Worm (Caenorhabditis elegans) whole organism, L4 larva: ENCODE data around the gene ops-1.
A peak's percentile ranks its signal among the peaks of the same experiment; 100 is the strongest.

Experiments used
- D1046.2 ChIP-seq: fragments of 200-800 bp; sonication (Bioruptor generic); IDR thresholded peaks from 2 replicates; pipeline ENCODE4 v1.3.6; 2022; ENCODE audit warnings: missing genetic modification characterization, missing compliant biosample characterization
- F44E2.7 ChIP-seq: fragments of 200-800 bp; sonication (Bioruptor generic); IDR thresholded peaks from 2 replicates; pipeline ENCODE4 v2.1.2; 2022; ENCODE audit warnings: missing genetic modification characterization, missing compliant biosample characterization
- T20F7.1 ChIP-seq: fragments of 200-800 bp; sonication (Bioruptor generic); optimal IDR thresholded peaks from 2 replicates; lab custom pipeline; 2018; ENCODE audit warnings: mild to moderate bottlenecking, missing genetic modification characterization, missing compliant biosample characterization
- T26A8.4 ChIP-seq: fragments of 200-800 bp; sonication (Bioruptor generic); IDR thresholded peaks from 2 replicates; pipeline ENCODE4 v1.3.6; 2022; ENCODE audit warnings: missing genetic modification characterization, missing compliant biosample characterization
- Y5F2A.4 ChIP-seq: fragments of 200-800 bp; sonication (Bioruptor generic); optimal IDR thresholded peaks from 2 replicates; lab custom pipeline; 2018; ENCODE audit warnings: mild to moderate bottlenecking, missing genetic modification characterization, missing compliant biosample characterization
- ZK337.2 ChIP-seq: fragments of 200-800 bp; sonication (Bioruptor generic); IDR thresholded peaks from 2 replicates; pipeline ENCODE4 v1.3.6; 2022; ENCODE audit warnings: missing genetic modification reagents, missing genetic modification characterization, missing compliant biosample characterization
- ZK546.5 ChIP-seq, 2 experiments: sonication (generic microtip); optimal IDR thresholded peaks; 2 replicates each; lab custom pipeline; 2017; ENCODE audit warnings: missing biosample characterization in 2 of 2, missing genetic modification characterization in 2 of 2
- aly-2 ChIP-seq: sonication (generic microtip); optimal IDR thresholded peaks from 2 replicates; lab custom pipeline; 2018; ENCODE audit warnings: missing biosample characterization, missing genetic modification characterization
- ama-1 ChIP-seq: fragments of 150-350 bp; optimal IDR thresholded peaks from 2 replicates; lab custom pipeline; 2014; ENCODE audit warnings: inconsistent platforms, mixed read lengths
- attf-4 ChIP-seq: sonication (generic microtip); optimal IDR thresholded peaks from 3 replicates; lab custom pipeline; 2017; ENCODE audit warnings: missing biosample characterization, missing genetic modification characterization
- ceh-20 ChIP-seq: fragments of 200-800 bp; sonication (Bioruptor generic); IDR thresholded peaks from 2 replicates; pipeline ENCODE4 v1.3.6; 2022; ENCODE audit warnings: missing genetic modification reagents, missing genetic modification characterization, missing compliant biosample characterization
- ceh-32 ChIP-seq: sonication (generic microtip); optimal IDR thresholded peaks from 2 replicates; lab custom pipeline; 2016; ENCODE audit warnings: mild to moderate bottlenecking, missing genetic modification characterization, missing compliant biosample characterization; ENCODE audit not compliant: poor library complexity
- ceh-62 ChIP-seq: sonication (generic microtip); optimal IDR thresholded peaks from 2 replicates; lab custom pipeline; 2017; ENCODE audit warnings: missing biosample characterization, missing genetic modification characterization
- cey-2 ChIP-seq: sonication (generic microtip); optimal IDR thresholded peaks from 3 replicates; lab custom pipeline; 2017; ENCODE audit warnings: missing genetic modification characterization, mild to moderate bottlenecking, missing compliant biosample characterization, antibody characterized with exemption, borderline replicate concordance; ENCODE audit not compliant: insufficient read depth
- ctbp-1 ChIP-seq: fragments of 200-800 bp; sonication (Bioruptor generic); IDR thresholded peaks from 2 replicates; pipeline ENCODE4 v1.3.6; 2022; ENCODE audit warnings: missing genetic modification reagents, missing genetic modification characterization, missing compliant biosample characterization
- daf-12 ChIP-seq: fragments of 150-350 bp; optimal IDR thresholded peaks from 2 replicates; lab custom pipeline; 2014; ENCODE audit warnings: missing biosample characterization, missing genetic modification reagents, missing genetic modification characterization
- daf-16 ChIP-seq, 3 experiments: sonication (generic microtip); optimal IDR thresholded peaks; 2 replicates each; lab custom pipeline; 2016 to 2017; ENCODE audit warnings: missing genetic modification characterization in 3 of 3, missing genetic modification reagents in 3 of 3, mild to moderate bottlenecking in 2 of 3, missing compliant biosample characterization in 2 of 3, missing biosample characterization in 1 of 3, moderate library complexity in 1 of 3
- daf-19 ChIP-seq: fragments of 200-800 bp; sonication (Bioruptor generic); conservative IDR thresholded peaks from 2 replicates; pipeline ENCODE4 v1.3.6; 2022; ENCODE audit warnings: missing genetic modification characterization, missing compliant biosample characterization
- daf-8 ChIP-seq: fragments of 200-800 bp; sonication (Bioruptor generic); IDR thresholded peaks from 2 replicates; pipeline ENCODE4 v1.3.6; 2022; ENCODE audit warnings: missing genetic modification characterization, missing compliant biosample characterization
- dmd-6 ChIP-seq: fragments of 200-800 bp; sonication (Bioruptor generic); IDR thresholded peaks from 2 replicates; pipeline ENCODE4 v1.3.6; 2022; ENCODE audit warnings: missing genetic modification reagents, missing genetic modification characterization, missing compliant biosample characterization
- dve-1 ChIP-seq: sonication (generic microtip); optimal IDR thresholded peaks from 2 replicates; lab custom pipeline; 2017; ENCODE audit warnings: antibody characterized with exemption, mild to moderate bottlenecking, missing genetic modification characterization, missing compliant biosample characterization; ENCODE audit not compliant: insufficient read depth
- fkh-10 ChIP-seq: fragments of 150-350 bp; optimal IDR thresholded peaks from 2 replicates; lab custom pipeline; 2014; ENCODE audit warnings: missing biosample characterization, missing genetic modification reagents, missing genetic modification characterization
- fos-1 ChIP-seq: fragments of 150-350 bp; optimal IDR thresholded peaks from 2 replicates; lab custom pipeline; 2014; ENCODE audit warnings: missing biosample characterization, missing genetic modification characterization
- gei-8 ChIP-seq: fragments of 200-800 bp; sonication (Bioruptor generic); optimal IDR thresholded peaks from 2 replicates; lab custom pipeline; 2018; ENCODE audit warnings: mild to moderate bottlenecking, missing genetic modification characterization, missing compliant biosample characterization
- hlh-11 ChIP-seq: fragments of 200-800 bp; sonication (Bioruptor generic); optimal IDR thresholded peaks from 2 replicates; lab custom pipeline; 2018; ENCODE audit warnings: mild to moderate bottlenecking, missing genetic modification characterization, missing compliant biosample characterization
- hmg-1.1 ChIP-seq: fragments of 200-800 bp; sonication (Bioruptor generic); IDR thresholded peaks from 2 replicates; pipeline ENCODE4 v1.3.6; 2022; ENCODE audit warnings: missing genetic modification reagents, missing genetic modification characterization, missing compliant biosample characterization
- lim-7 ChIP-seq: fragments of 200-800 bp; sonication (Bioruptor generic); IDR thresholded peaks from 2 replicates; pipeline ENCODE4 v1.3.6; 2022; ENCODE audit warnings: missing genetic modification characterization, missing compliant biosample characterization
- lin-13 ChIP-seq: fragments of 150-350 bp; optimal IDR thresholded peaks from 2 replicates; lab custom pipeline; 2014; ENCODE audit warnings: missing biosample characterization, missing genetic modification reagents, missing genetic modification characterization
- lir-3 ChIP-seq: sonication (generic microtip); optimal IDR thresholded peaks from 2 replicates; lab custom pipeline; 2016; ENCODE audit warnings: mild to moderate bottlenecking, missing genetic modification characterization, missing compliant biosample characterization
- madf-9 ChIP-seq: fragments of 200-800 bp; sonication (Bioruptor generic); conservative IDR thresholded peaks from 2 replicates; pipeline ENCODE4 v1.3.6; 2022; ENCODE audit warnings: missing genetic modification reagents, missing genetic modification characterization, missing compliant biosample characterization
- mxl-2 ChIP-seq: fragments of 200-800 bp; sonication (Bioruptor generic); conservative IDR thresholded peaks from 2 replicates; pipeline ENCODE4 v1.3.6; 2022; ENCODE audit warnings: missing genetic modification reagents, missing genetic modification characterization, missing compliant biosample characterization
- mxl-3 ChIP-seq: fragments of 200-800 bp; sonication (Bioruptor generic); optimal IDR thresholded peaks from 2 replicates; lab custom pipeline; 2018; ENCODE audit warnings: mild to moderate bottlenecking, missing genetic modification characterization, missing compliant biosample characterization
- nhr-102 ChIP-seq: sonication (generic microtip); optimal IDR thresholded peaks from 2 replicates; lab custom pipeline; 2016; ENCODE audit warnings: mild to moderate bottlenecking, missing genetic modification characterization, moderate library complexity, missing compliant biosample characterization
- nhr-25 ChIP-seq: sonication (generic microtip); optimal IDR thresholded peaks from 2 replicates; lab custom pipeline; 2017; ENCODE audit warnings: missing genetic modification characterization, mild to moderate bottlenecking, missing compliant biosample characterization, antibody characterized with exemption, moderate library complexity, borderline replicate concordance; ENCODE audit not compliant: insufficient read depth
- nhr-41 ChIP-seq: fragments of 200-800 bp; sonication (Bioruptor generic); IDR thresholded peaks from 2 replicates; pipeline ENCODE4 v1.3.6; 2022; ENCODE audit warnings: missing genetic modification reagents, missing genetic modification characterization, missing compliant biosample characterization
- nhr-42 ChIP-seq: fragments of 200-800 bp; sonication (Bioruptor generic); IDR thresholded peaks from 2 replicates; pipeline ENCODE4 v1.3.6; 2022; ENCODE audit warnings: missing genetic modification characterization, missing compliant biosample characterization
- nhr-48 ChIP-seq: sonication (generic microtip); optimal IDR thresholded peaks from 2 replicates; lab custom pipeline; 2016; ENCODE audit warnings: mild to moderate bottlenecking, missing genetic modification characterization, missing compliant biosample characterization
- nhr-77 ChIP-seq: fragments of 150-350 bp; optimal IDR thresholded peaks from 2 replicates; lab custom pipeline; 2014; ENCODE audit warnings: missing biosample characterization, missing genetic modification characterization
- sdz-12 ChIP-seq: fragments of 200-800 bp; sonication (Bioruptor generic); optimal IDR thresholded peaks from 2 replicates; lab custom pipeline; 2018; ENCODE audit warnings: mild to moderate bottlenecking, missing genetic modification characterization, missing compliant biosample characterization
- skn-1 ChIP-seq: fragments of 150-350 bp; optimal IDR thresholded peaks from 2 replicates; lab custom pipeline; 2014; ENCODE audit warnings: missing biosample characterization, missing genetic modification characterization
- snpc-1.2 ChIP-seq: fragments of 200-800 bp; sonication (Bioruptor generic); IDR thresholded peaks from 2 replicates; pipeline ENCODE4 v1.3.6; 2022; ENCODE audit warnings: missing genetic modification reagents, missing genetic modification characterization, missing compliant biosample characterization
- spr-3 ChIP-seq: fragments of 200-800 bp; sonication (Bioruptor generic); optimal IDR thresholded peaks from 2 replicates; lab custom pipeline; 2018; ENCODE audit warnings: mild to moderate bottlenecking, missing genetic modification characterization, missing compliant biosample characterization
- tag-97 ChIP-seq: fragments of 200-800 bp; sonication (Bioruptor generic); IDR thresholded peaks from 2 replicates; pipeline ENCODE4 v1.3.6; 2022; ENCODE audit warnings: missing genetic modification characterization, missing compliant biosample characterization
- unc-130 ChIP-seq: sonication (generic microtip); optimal IDR thresholded peaks from 2 replicates; lab custom pipeline; 2016; ENCODE audit warnings: missing genetic modification reagents, missing genetic modification characterization, missing compliant biosample characterization
- unc-62 ChIP-seq, 3 experiments: fragments of 150-350 bp in 1 of 3; sonication (generic microtip); optimal IDR thresholded peaks in 2 of 3; peaks in 1 of 3; 1 replicate in 1 of 3; 2 replicates in 2 of 3; lab custom pipeline; 2014 to 2017; ENCODE audit warnings: missing biosample characterization in 3 of 3, missing genetic modification characterization in 3 of 3, missing genetic modification reagents in 3 of 3, missing genotype in 1 of 3
- vab-7 ChIP-seq: fragments of 200-800 bp; sonication (Bioruptor generic); IDR thresholded peaks from 2 replicates; pipeline ENCODE4 v1.3.6; 2022; ENCODE audit warnings: missing genetic modification reagents, missing genetic modification characterization, missing compliant biosample characterization
- zag-1 ChIP-seq: fragments of 150-350 bp; optimal IDR thresholded peaks from 2 replicates; lab custom pipeline; 2014; ENCODE audit warnings: missing biosample characterization, missing genetic modification characterization
- ztf-11 ChIP-seq: fragments of 150-350 bp; optimal IDR thresholded peaks from 2 replicates; lab custom pipeline; 2014; ENCODE audit warnings: missing biosample characterization, missing genetic modification characterization
- ztf-7 ChIP-seq: fragments of 150-350 bp; optimal IDR thresholded peaks from 2 replicates; lab custom pipeline; 2014; ENCODE audit warnings: missing biosample characterization, missing genetic modification characterization

Gene ops-1

ce11 chrIV:6323654-6324224, 39.6 kb upstream of the ops-1 start, which contains the start of gene sqd-1 (continued):
- TF ChIP-seq snpc-1.2 (GFP tag; lab: Robert Waterston, UW): peak; percentile 96
- peak; percentile 96 for TF ChIP-seq hmg-1.1 (GFP tag; lab: Robert Waterston, UW)
- TF ChIP-seq nhr-25: peak; percentile 84
- TF ChIP-seq Y5F2A.4 (GFP tag; lab: Kevin White, UChicago): peak; percentile 72
- TF ChIP-seq ceh-62 (tag; lab: Kevin White, UChicago): no peak
- peak; percentile 86 for TF ChIP-seq unc-130
- peak; percentile 80 for TF ChIP-seq fkh-10
- TF ChIP-seq dve-1 (tag; lab: Kevin White, UChicago): peak; percentile 99
- TF ChIP-seq ZK337.2 (GFP tag; lab: Robert Waterston, UW): 0 out of 2 replicates have a peak, but pooled peaks have one; percentile 49
- TF ChIP-seq F44E2.7 (GFP tag; lab: Robert Waterston, UW): no peak
- TF ChIP-seq T26A8.4 (GFP tag; lab: Robert Waterston, UW): peak; percentile 98
- TF ChIP-seq ZK546.5 (tag; optimal IDR thresholded peaks at IDR 0.05; lab: Kevin White, UChicago): peak; percentile 100
- peak; percentile 79 for TF ChIP-seq ceh-32
- peak; percentile 87 for TF ChIP-seq ctbp-1
- TF ChIP-seq T20F7.1 (GFP tag; lab: Kevin White, UChicago): peak; percentile 86
- peak; percentile 95 for TF ChIP-seq hlh-11 (tag; lab: Kevin White, UChicago)
- TF ChIP-seq attf-4 (tag; lab: Kevin White, UChicago): no peak
- TF ChIP-seq D1046.2 (GFP tag; lab: Robert Waterston, UW): peak; percentile 68; the same call in 1 of the 2 replicates
- peak; percentile 92 for TF ChIP-seq madf-9 (GFP tag; lab: Robert Waterston, UW)
- TF ChIP-seq lin-13 (GFP tag; lab: Kevin White, UChicago): peak; percentile 90
- TF ChIP-seq spr-3: peak; percentile 74
- peak; percentile 7 for TF ChIP-seq ztf-11 (tag; lab: Kevin White, UChicago)
- peak; percentile 94 for TF ChIP-seq nhr-42 (GFP tag; lab: Robert Waterston, UW)
- TF ChIP-seq lir-3 (tag; lab: Kevin White, UChicago): no peak
- TF ChIP-seq fos-1: peak; percentile 53
- no peak for TF ChIP-seq daf-8
- peak; percentile 58 for TF ChIP-seq gei-8 (GFP tag; lab: Kevin White, UChicago)
- no peak for TF ChIP-seq daf-19 (GFP tag; lab: Robert Waterston, UW)
- TF ChIP-seq tag-97: no peak
- TF ChIP-seq ztf-7 (tag; lab: Kevin White, UChicago): peak; percentile 87
- TF ChIP-seq nhr-48 (tag; lab: Kevin White, UChicago): peak; percentile 87
- no peak for TF ChIP-seq daf-12 (tag; lab: Kevin White, UChicago)
- peak; percentile 70 for TF ChIP-seq sdz-12 (GFP tag; lab: Kevin White, UChicago)
- TF ChIP-seq nhr-77 (tag; lab: Kevin White, UChicago): peak; percentile 81
- TF ChIP-seq mxl-3 (GFP tag; lab: Kevin White, UChicago): peak; percentile 86
- TF ChIP-seq cey-2 (tag; lab: Kevin White, UChicago): no peak
- TF ChIP-seq dmd-6 (GFP tag; lab: Robert Waterston, UW): peak; percentile 96
- TF ChIP-seq zag-1 (tag; lab: Kevin White, UChicago): peak; percentile 0
- TF ChIP-seq lim-7 (GFP tag; lab: Robert Waterston, UW): peak; percentile 74
- TF ChIP-seq ceh-20 (GFP tag; lab: Robert Waterston, UW): peak; percentile 93
- TF ChIP-seq nhr-41 (GFP tag; lab: Robert Waterston, UW): peak; percentile 48; the same call in 1 of the 2 replicates
- peak; percentile 94 for TF ChIP-seq nhr-102 (tag; lab: Kevin White, UChicago)
- TF ChIP-seq mxl-2 (GFP tag; lab: Robert Waterston, UW): no peak
- TF ChIP-seq vab-7 (GFP tag; lab: Robert Waterston, UW): peak; percentile 90
- no peak for TF ChIP-seq skn-1 (tag; lab: Kevin White, UChicago)
- peak; percentile 60 to 94 for TF ChIP-seq daf-16 (GFP tag; optimal IDR thresholded peaks at IDR 0.05; lab: Kevin White, UChicago)
- TF ChIP-seq daf-16 (tag; optimal IDR thresholded peaks at IDR 0.05; lab: Kevin White, UChicago): peak; percentile 87
- TF ChIP-seq unc-62 (GFP tag; optimal IDR thresholded peaks at IDR 0.05 in 1 of 2; lab: Kevin White, UChicago): peak; percentile 39 to 96
- no peak for TF ChIP-seq unc-62 (tag; optimal IDR thresholded peaks at IDR 0.05; lab: Kevin White, UChicago)
- peak; percentile 82 for TF ChIP-seq ama-1 (lab: Kevin White, UChicago)
- TF ChIP-seq aly-2: no peak
